Worm (Caenorhabditis elegans) whole organism, midembryonic: ENCODE measurements around the gene ssu-1.

Source experiments
- T22C8.4 ChIP-seq: fragments of 200-800 bp; sonication (Bioruptor generic); IDR thresholded peaks from 2 replicates; pipeline ENCODE4 v1.3.6; 2022; ENCODE audit warnings: missing genetic modification characterization, missing compliant biosample characterization
- cog-1 ChIP-seq: sonication (generic microtip); optimal IDR thresholded peaks from 2 replicates; lab custom pipeline; 2016; ENCODE audit warnings: missing genetic modification characterization, missing compliant biosample characterization
- flt-1 ChIP-seq: fragments of 200-800 bp; sonication (Bioruptor generic); IDR thresholded peaks from 2 replicates; pipeline ENCODE4 v1.3.6; 2022; ENCODE audit warnings: missing genetic modification characterization, missing compliant biosample characterization
- klf-2 ChIP-seq: fragments of 200-800 bp; sonication (Bioruptor generic); conservative IDR thresholded peaks from 2 replicates; pipeline ENCODE4 v1.3.6; 2022; ENCODE audit warnings: missing genetic modification reagents, missing genetic modification characterization, missing compliant biosample characterization
- med-1 ChIP-seq: sonication (generic microtip); optimal IDR thresholded peaks from 2 replicates; lab custom pipeline; 2017; ENCODE audit warnings: missing genetic modification characterization, mild to moderate bottlenecking, missing compliant biosample characterization, antibody characterized with exemption, missing genetic modification reagents; ENCODE audit not compliant: insufficient read depth
- ref-1 ChIP-seq: fragments of 200-800 bp; sonication (Bioruptor generic); conservative IDR thresholded peaks from 2 replicates; pipeline ENCODE4 v1.3.6; 2022; ENCODE audit warnings: missing genetic modification reagents, missing genetic modification characterization, missing compliant biosample characterization
- ztf-29 ChIP-seq: fragments of 200-800 bp; sonication (Bioruptor generic); IDR thresholded peaks from 2 replicates; pipeline ENCODE4 v1.3.6; 2022; ENCODE audit warnings: missing genetic modification reagents, missing genetic modification characterization, missing compliant biosample characterization

DNA sequence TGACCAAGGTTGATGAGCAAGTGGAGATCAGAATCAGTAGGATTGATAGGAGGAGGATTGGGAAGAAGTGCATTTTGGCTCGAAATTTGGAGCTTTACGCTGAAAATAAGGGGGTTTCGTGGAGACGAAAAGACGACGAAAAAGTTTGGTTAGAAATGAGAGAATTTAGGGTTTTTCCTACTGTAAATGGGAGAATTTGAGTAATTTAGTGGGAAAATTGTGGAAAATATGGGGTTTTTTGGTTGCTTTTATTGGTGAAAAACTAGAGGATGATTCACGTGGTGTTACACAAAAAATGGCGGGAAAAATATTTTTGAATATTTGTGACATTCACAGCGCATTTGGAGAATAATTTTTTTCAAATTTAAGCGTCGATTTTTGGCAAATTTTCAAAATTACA lies 38.2 kb downstream of the ssu-1 start, which contains the start of gene nlp-69:
- no peak for TF ChIP-seq ref-1 (GFP tag; lab: Robert Waterston, UW)
- no peak for TF ChIP-seq klf-2
- TF ChIP-seq med-1 (GFP tag; lab: Kevin White, UChicago) = no peak
- no peak for TF ChIP-seq ztf-29 (GFP tag; lab: Robert Waterston, UW)
- TF ChIP-seq flt-1 (GFP tag; lab: Robert Waterston, UW) = no peak
- no peak for TF ChIP-seq cog-1
- TF ChIP-seq T22C8.4 (GFP tag; lab: Robert Waterston, UW) = no peak
